Fruit fly (Drosophila melanogaster) whole organism, embryonic: ENCODE measurements around the gene Fkbp59.

Experiments
- Atf3 ChIP-seq: fragments of 200-800 bp; sonication (Bioruptor generic); optimal IDR thresholded peaks from 3 replicates; lab custom pipeline; 2016; ENCODE audit warnings: missing biosample characterization, missing genetic modification characterization
- B-H1 ChIP-seq: fragments of 200-800 bp; sonication (Bioruptor generic); IDR thresholded peaks from 3 replicates; pipeline ENCODE4 v1.3.6; 2022; ENCODE audit warnings: missing biosample characterization, missing genetic modification characterization
- CG10431 ChIP-seq: fragments of 200-800 bp; sonication (Bioruptor generic); optimal IDR thresholded peaks from 3 replicates; lab custom pipeline; 2018; ENCODE audit warnings: missing biosample characterization, mild to moderate bottlenecking, missing genetic modification characterization
- CG12104 ChIP-seq: fragments of 200-800 bp; sonication (Bioruptor generic); optimal IDR thresholded peaks from 3 replicates; lab custom pipeline; 2016; ENCODE audit warnings: missing biosample characterization, missing genetic modification characterization
- CG12299 ChIP-seq: fragments of 200-800 bp; sonication (Bioruptor generic); optimal IDR thresholded peaks from 2 replicates; lab custom pipeline; 2018; ENCODE audit warnings: missing biosample characterization, mild to moderate bottlenecking, missing genetic modification characterization
- CG14667 ChIP-seq: fragments of 200-800 bp; sonication (Bioruptor generic); IDR thresholded peaks from 2 replicates; pipeline ENCODE4 v1.3.6; 2022; ENCODE audit warnings: missing biosample characterization, missing genetic modification characterization
- CG17361 ChIP-seq: fragments of 200-800 bp; sonication (Bioruptor generic); IDR thresholded peaks from 3 replicates; pipeline ENCODE4 v1.3.6; 2022; ENCODE audit warnings: missing biosample characterization, missing genetic modification characterization
- CG17385 ChIP-seq: fragments of 200-800 bp; sonication (Bioruptor generic); optimal IDR thresholded peaks from 3 replicates; lab custom pipeline; 2018; ENCODE audit warnings: missing biosample characterization, mild to moderate bottlenecking, missing genetic modification characterization
- CG31441 ChIP-seq: fragments of 200-800 bp; sonication (Bioruptor generic); IDR thresholded peaks from 2 replicates; pipeline ENCODE4 v1.3.6; 2022; ENCODE audit warnings: missing biosample characterization, missing genetic modification characterization
- CG32767 ChIP-seq: fragments of 200-800 bp; sonication (Bioruptor generic); IDR thresholded peaks from 2 replicates; pipeline ENCODE4 v1.3.6; 2022; ENCODE audit warnings: missing biosample characterization, missing genetic modification characterization
- CG3281 ChIP-seq: fragments of 200-800 bp; sonication (Bioruptor generic); optimal IDR thresholded peaks from 3 replicates; lab custom pipeline; 2017; ENCODE audit warnings: missing biosample characterization, mild to moderate bottlenecking, missing genetic modification characterization
- CG4707 ChIP-seq: fragments of 200-800 bp; sonication (Bioruptor generic); optimal IDR thresholded peaks from 2 replicates; lab custom pipeline; 2018; ENCODE audit warnings: missing biosample characterization, mild to moderate bottlenecking, missing genetic modification characterization, moderate library complexity
- CG7928 ChIP-seq: fragments of 200-800 bp; sonication (Bioruptor generic); optimal IDR thresholded peaks from 2 replicates; lab custom pipeline; 2017; ENCODE audit warnings: missing biosample characterization, mild to moderate bottlenecking, missing genetic modification characterization
- CG8924 ChIP-seq: fragments of 200-800 bp; optimal IDR thresholded peaks from 3 replicates; lab custom pipeline; 2019; ENCODE audit warnings: missing biosample characterization, mild to moderate bottlenecking, missing genetic modification characterization, moderate library complexity
- CG9727 ChIP-seq: fragments of 200-800 bp; sonication (Bioruptor generic); optimal IDR thresholded peaks from 3 replicates; lab custom pipeline; 2017; ENCODE audit warnings: missing biosample characterization, mild to moderate bottlenecking, missing genetic modification characterization
- CG9817 ChIP-seq: fragments of 200-800 bp; sonication (Bioruptor generic); optimal IDR thresholded peaks from 2 replicates; lab custom pipeline; 2018; ENCODE audit warnings: missing biosample characterization, mild to moderate bottlenecking, missing genetic modification characterization, moderate library complexity
- CHES-1-like ChIP-seq: fragments of 200-800 bp; sonication (Bioruptor generic); optimal IDR thresholded peaks from 2 replicates; lab custom pipeline; 2016; ENCODE audit warnings: missing biosample characterization, missing genetic modification characterization
- Dip2 ChIP-seq: fragments of 200-800 bp; sonication (Bioruptor generic); IDR thresholded peaks from 2 replicates; pipeline ENCODE4 v1.3.6; 2022; ENCODE audit warnings: missing biosample characterization, missing genetic modification characterization
- Dp ChIP-seq: fragments of 200-800 bp; sonication (Bioruptor generic); optimal IDR thresholded peaks from 2 replicates; lab custom pipeline; 2018; ENCODE audit warnings: missing biosample characterization, mild to moderate bottlenecking, missing genetic modification characterization, moderate library complexity
- Hand ChIP-seq: fragments of 200-800 bp; sonication (Bioruptor generic); optimal IDR thresholded peaks from 2 replicates; lab custom pipeline; 2017; ENCODE audit warnings: mild to moderate bottlenecking, missing biosample characterization, missing genetic modification reagents, missing genetic modification characterization
- Hmx ChIP-seq: fragments of 200-800 bp; sonication (Bioruptor generic); optimal IDR thresholded peaks from 2 replicates; lab custom pipeline; 2016; ENCODE audit warnings: missing biosample characterization, missing genetic modification characterization
- Hr3 ChIP-seq: fragments of 200-800 bp; sonication (Bioruptor generic); optimal IDR thresholded peaks from 3 replicates; lab custom pipeline; 2016; ENCODE audit warnings: missing biosample characterization, missing genetic modification characterization
- MESR4 ChIP-seq: fragments of 200-800 bp; sonication (Bioruptor generic); optimal IDR thresholded peaks from 2 replicates; lab custom pipeline; 2018; ENCODE audit warnings: missing biosample characterization, mild to moderate bottlenecking, missing genetic modification characterization, moderate library complexity
- MTF-1 ChIP-seq: fragments of 200-800 bp; sonication (Bioruptor generic); optimal IDR thresholded peaks from 2 replicates; lab custom pipeline; 2018; ENCODE audit warnings: missing biosample characterization, mild to moderate bottlenecking, missing genetic modification characterization, borderline replicate concordance
- Stat92E ChIP-seq, 3 experiments: fragments of >200 bp in 2 of 3; fragments of 200-800 bp in 1 of 3; sonication (Bioruptor generic) in 1 of 3; optimal IDR thresholded peaks; 2 replicates each; lab custom pipeline; 2017 to 2019; ENCODE audit warnings: missing biosample characterization in 3 of 3, missing genetic modification characterization in 3 of 3, mild to moderate bottlenecking in 1 of 3, moderate library complexity in 1 of 3
- Usf ChIP-seq: fragments of 200-800 bp; sonication (Bioruptor generic); optimal IDR thresholded peaks from 2 replicates; lab custom pipeline; 2017; ENCODE audit warnings: missing genotype, missing biosample characterization, missing genetic modification characterization
- ash1 ChIP-seq: fragments of 200-800 bp; sonication (Bioruptor generic); optimal IDR thresholded peaks from 2 replicates; lab custom pipeline; 2018; ENCODE audit warnings: missing biosample characterization, mild to moderate bottlenecking, missing genetic modification characterization
- br ChIP-seq: fragments of >200 bp; optimal IDR thresholded peaks from 2 replicates; lab custom pipeline; 2017
- chinmo ChIP-seq: fragments of 200-800 bp; sonication (Bioruptor generic); IDR thresholded peaks from 4 replicates; pipeline ENCODE4 v1.3.6; 2022; ENCODE audit warnings: missing biosample characterization, missing genetic modification characterization; ENCODE audit not compliant: partially characterized antibody
- da ChIP-seq: fragments of 200-800 bp; sonication (Bioruptor generic); optimal IDR thresholded peaks from 2 replicates; lab custom pipeline; 2016; ENCODE audit warnings: missing biosample characterization, missing genetic modification characterization
- danr ChIP-seq: fragments of 200-800 bp; sonication (Bioruptor generic); IDR thresholded peaks from 2 replicates; pipeline ENCODE4 v1.3.6; 2022; ENCODE audit warnings: missing biosample characterization, missing genetic modification characterization
- en ChIP-seq: fragments of 200-800 bp; sonication (Bioruptor generic); optimal IDR thresholded peaks from 2 replicates; lab custom pipeline; 2016; ENCODE audit warnings: missing biosample characterization, missing genetic modification characterization
- eve ChIP-seq, 2 experiments: fragments of >200 bp; optimal IDR thresholded peaks; 2 replicates each; lab custom pipeline; 2017; ENCODE audit warnings: missing biosample characterization in 2 of 2, missing genetic modification characterization in 2 of 2
- fd96Cb ChIP-seq: fragments of 200-800 bp; sonication (Bioruptor generic); optimal IDR thresholded peaks from 2 replicates; lab custom pipeline; 2018; ENCODE audit warnings: missing biosample characterization, mild to moderate bottlenecking, missing genetic modification characterization, moderate library complexity
- hb ChIP-seq: fragments of 200-800 bp; sonication (Bioruptor generic); IDR thresholded peaks from 3 replicates; pipeline ENCODE4 v1.3.6; 2022; ENCODE audit warnings: missing biosample characterization, missing genetic modification characterization; ENCODE audit not compliant: partially characterized antibody
- jing ChIP-seq: fragments of 200-800 bp; sonication (Bioruptor generic); optimal IDR thresholded peaks from 2 replicates; lab custom pipeline; 2018; ENCODE audit warnings: missing biosample characterization, mild to moderate bottlenecking, missing genetic modification characterization
- kah ChIP-seq: fragments of 200-800 bp; sonication (Bioruptor generic); optimal IDR thresholded peaks from 2 replicates; lab custom pipeline; 2018; ENCODE audit warnings: missing biosample characterization, mild to moderate bottlenecking, missing genetic modification characterization
- mld ChIP-seq: fragments of 200-800 bp; sonication (Bioruptor generic); IDR thresholded peaks from 3 replicates; pipeline ENCODE4 v1.3.6; 2022; ENCODE audit warnings: missing biosample characterization, missing genetic modification characterization; ENCODE audit not compliant: partially characterized antibody
- nau ChIP-seq: fragments of 200-800 bp; sonication (Bioruptor generic); optimal IDR thresholded peaks from 3 replicates; lab custom pipeline; 2017; ENCODE audit warnings: missing biosample characterization, mild to moderate bottlenecking, missing genetic modification characterization, missing genetic modification reagents
- pfk ChIP-seq: fragments of 200-800 bp; sonication (Bioruptor generic); optimal IDR thresholded peaks from 2 replicates; lab custom pipeline; 2018; ENCODE audit warnings: missing biosample characterization, mild to moderate bottlenecking, missing genetic modification characterization, moderate library complexity
- pita ChIP-seq: fragments of 200-800 bp; sonication (Bioruptor generic); optimal IDR thresholded peaks from 2 replicates; lab custom pipeline; 2017; ENCODE audit warnings: missing biosample characterization, mild to moderate bottlenecking, missing genetic modification characterization
- row ChIP-seq: fragments of 200-800 bp; sonication (Bioruptor generic); IDR thresholded peaks from 3 replicates; pipeline ENCODE4 v1.3.6; 2022; ENCODE audit warnings: missing biosample characterization, missing genetic modification characterization
- sima ChIP-seq: fragments of 200-800 bp; sonication (Bioruptor generic); optimal IDR thresholded peaks from 2 replicates; lab custom pipeline; 2016; ENCODE audit warnings: missing biosample characterization, missing genetic modification characterization
- so ChIP-seq: fragments of 200-800 bp; sonication (Bioruptor generic); IDR thresholded peaks from 3 replicates; pipeline ENCODE4 v1.3.6; 2022; ENCODE audit warnings: missing biosample characterization, missing genetic modification characterization
- sqz ChIP-seq: fragments of 200-800 bp; sonication (Bioruptor generic); optimal IDR thresholded peaks from 3 replicates; lab custom pipeline; 2018; ENCODE audit warnings: missing biosample characterization, mild to moderate bottlenecking, missing genetic modification characterization
- ssp ChIP-seq: fragments of 200-800 bp; sonication (Bioruptor generic); IDR thresholded peaks from 2 replicates; pipeline ENCODE4 v1.3.6; 2022; ENCODE audit warnings: missing biosample characterization, missing genetic modification characterization
- sug ChIP-seq: fragments of 200-800 bp; optimal IDR thresholded peaks from 2 replicates; lab custom pipeline; 2019; ENCODE audit warnings: missing biosample characterization, mild to moderate bottlenecking, missing genetic modification characterization, moderate library complexity
- tin ChIP-seq: fragments of 200-800 bp; sonication (Bioruptor generic); optimal IDR thresholded peaks from 3 replicates; lab custom pipeline; 2016; ENCODE audit warnings: missing biosample characterization, missing genetic modification characterization
- tio ChIP-seq: fragments of 200-800 bp; sonication (Bioruptor generic); optimal IDR thresholded peaks from 2 replicates; lab custom pipeline; 2017; ENCODE audit warnings: missing biosample characterization, missing genetic modification characterization, inconsistent platforms
- tll ChIP-seq, 2 experiments: fragments of 200-800 bp in 1 of 2; fragments of >200 bp in 1 of 2; sonication (Bioruptor generic) in 1 of 2; optimal IDR thresholded peaks; 2 replicates each; lab custom pipeline; 2017 to 2019; ENCODE audit warnings: missing biosample characterization in 2 of 2, missing genetic modification characterization in 2 of 2, mild to moderate bottlenecking in 1 of 2, moderate library complexity in 1 of 2
- tup ChIP-seq: fragments of 200-800 bp; sonication (Bioruptor generic); optimal IDR thresholded peaks from 2 replicates; lab custom pipeline; 2016; ENCODE audit warnings: missing biosample characterization, mild to moderate bottlenecking, missing genetic modification characterization, moderate library complexity
- vfl ChIP-seq: fragments of 200-800 bp; sonication (Bioruptor generic); optimal IDR thresholded peaks from 2 replicates; lab custom pipeline; 2016; ENCODE audit warnings: missing biosample characterization, missing genetic modification characterization

Gene Fkbp59

DNA sequence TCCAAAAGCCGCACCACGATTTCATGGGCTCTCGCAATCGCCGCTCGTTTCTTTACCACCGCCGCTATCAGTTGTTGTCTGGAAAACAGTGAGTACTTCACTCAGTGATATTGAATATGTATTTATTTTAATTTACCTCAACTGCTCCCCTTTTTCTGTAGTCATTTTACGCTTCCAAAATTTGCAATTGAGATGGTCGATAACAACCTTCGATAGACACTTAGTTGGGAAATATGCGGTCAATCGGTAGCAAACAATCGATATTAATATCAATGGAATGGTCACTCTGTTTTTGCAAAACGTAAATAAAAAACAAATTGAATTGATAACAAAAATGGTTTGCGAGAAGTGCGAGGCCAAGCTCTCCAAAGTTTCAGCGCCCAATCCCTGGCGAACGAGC lies 2.8 kb downstream of the Fkbp59 start, which contains the start of the genes CG34183 and CG4537 (continued):
- TF ChIP-seq danr (GFP tag; lab: Robert Waterston, UW): no peak
- no peak for TF ChIP-seq CG31441 (GFP tag; lab: Robert Waterston, UW)
- no peak for TF ChIP-seq tin (GFP tag; lab: Kevin White, UChicago)
- TF ChIP-seq MESR4 (GFP tag; lab: Kevin White, UChicago): peak; percentile 74
- peak; percentile 94 for TF ChIP-seq chinmo
- no peak for TF ChIP-seq eve (GFP tag; optimal IDR thresholded peaks at IDR 0.05; lab: Kevin White, UChicago)
- no peak for TF ChIP-seq MTF-1 (GFP tag; lab: Kevin White, UChicago)
- TF ChIP-seq CG17385 (GFP tag; lab: Kevin White, UChicago): no peak
- TF ChIP-seq CG17361 (GFP tag; lab: Robert Waterston, UW): no peak
- TF ChIP-seq pfk (GFP tag; lab: Kevin White, UChicago): no peak
- no peak for TF ChIP-seq CG10431 (GFP tag; lab: Kevin White, UChicago)
- TF ChIP-seq CG12299 (tag; lab: Kevin White, UChicago): no peak
- TF ChIP-seq sqz (GFP tag; lab: Kevin White, UChicago): no peak
- TF ChIP-seq CG7928 (GFP tag; lab: Kevin White, UChicago): no peak
- no peak for TF ChIP-seq Atf3 (GFP tag; lab: Kevin White, UChicago)
- TF ChIP-seq ssp (GFP tag; lab: Robert Waterston, UW): no peak
- TF ChIP-seq CHES-1-like (GFP tag; lab: Kevin White, UChicago): peak; percentile 57
- no peak for TF ChIP-seq CG4707 (GFP tag; lab: Kevin White, UChicago)
- no peak for TF ChIP-seq CG12104 (GFP tag; lab: Kevin White, UChicago)
- TF ChIP-seq CG3281 (GFP tag; lab: Kevin White, UChicago): no peak
- no peak for TF ChIP-seq Dip2 (GFP tag; lab: Robert Waterston, UW)
- TF ChIP-seq row (GFP tag; lab: Robert Waterston, UW): no peak
- no peak for TF ChIP-seq jing (GFP tag; lab: Kevin White, UChicago)
- no peak for TF ChIP-seq nau (GFP tag; lab: Kevin White, UChicago)
- TF ChIP-seq Hmx (GFP tag; lab: Kevin White, UChicago): no peak
- TF ChIP-seq CG8924: no peak
- TF ChIP-seq br (lab: Kevin White, UChicago): no peak
- no peak for TF ChIP-seq CG14667 (GFP tag; lab: Robert Waterston, UW)
- TF ChIP-seq B-H1: no peak
- no peak for TF ChIP-seq Usf
- no peak for TF ChIP-seq CG9817 (tag; lab: Kevin White, UChicago)
- no peak for TF ChIP-seq Hr3
- no peak for TF ChIP-seq da (GFP tag; lab: Kevin White, UChicago)
- TF ChIP-seq mld: peak; percentile 60; the same call in 2 of the 3 replicates
- TF ChIP-seq sima: no peak
- no peak for TF ChIP-seq fd96Cb (tag; lab: Kevin White, UChicago)
- no peak for TF ChIP-seq Hand (GFP tag; lab: Kevin White, UChicago)
- TF ChIP-seq kah (GFP tag; lab: Kevin White, UChicago): no peak
- TF ChIP-seq CG32767 (GFP tag; lab: Robert Waterston, UW): no peak
- TF ChIP-seq ash1 (GFP tag; lab: Kevin White, UChicago): no peak
- TF ChIP-seq hb (GFP tag; lab: Robert Waterston, UW): peak; percentile 78; the same call in 2 of the 3 replicates
- no peak for TF ChIP-seq Stat92E (GFP tag; optimal IDR thresholded peaks at IDR 0.05; lab: Kevin White, UChicago)
- TF ChIP-seq tio (GFP tag; lab: Kevin White, UChicago): no peak
- no peak for TF ChIP-seq so (GFP tag; lab: Robert Waterston, UW)
- TF ChIP-seq Dp (GFP tag; lab: Kevin White, UChicago): peak; percentile 61
- no peak for TF ChIP-seq pita (GFP tag; lab: Kevin White, UChicago)
- no peak for TF ChIP-seq vfl (GFP tag; lab: Kevin White, UChicago)
- TF ChIP-seq tup: no peak
- no peak for TF ChIP-seq tll (GFP tag; optimal IDR thresholded peaks at IDR 0.05; lab: Kevin White, UChicago)
- TF ChIP-seq en (GFP tag; lab: Kevin White, UChicago): no peak
- no peak for TF ChIP-seq sug (tag; lab: Kevin White, UChicago)
- TF ChIP-seq CG9727 (GFP tag; lab: Kevin White, UChicago): no peak
